Worm (Caenorhabditis elegans) whole organism, L3 larva: ENCODE measurements around the gene cnt-2.

ENCODE experiments used
- lin-39 ChIP-seq: fragments of 150-350 bp; optimal IDR thresholded peaks from 2 replicates; lab custom pipeline; 2018; ENCODE audit warnings: missing biosample characterization, missing genetic modification reagents, missing genetic modification characterization
- nhr-237 ChIP-seq: fragments of 150-350 bp; optimal IDR thresholded peaks from 2 replicates; lab custom pipeline; 2014; ENCODE audit warnings: missing biosample characterization, missing genetic modification characterization
- nhr-77 ChIP-seq: fragments of 150-350 bp; optimal IDR thresholded peaks from 2 replicates; lab custom pipeline; 2014; ENCODE audit warnings: missing biosample characterization, missing genetic modification characterization
- tbx-2 ChIP-seq: sonication (generic microtip); optimal IDR thresholded peaks from 2 replicates; lab custom pipeline; 2016; ENCODE audit warnings: mild to moderate bottlenecking, missing genetic modification characterization, missing compliant biosample characterization

ce11 chrIII:10634034-10634433, 20.8 kb upstream of the cnt-2 start:
- no peak for TF ChIP-seq nhr-77
- TF ChIP-seq tbx-2 (tag; lab: Kevin White, UChicago), result peak; percentile 77
- no peak for TF ChIP-seq nhr-237 (tag; lab: Kevin White, UChicago)
- peak; percentile 99 for TF ChIP-seq lin-39 (tag; lab: Kevin White, UChicago)
